Worm (Caenorhabditis elegans) whole organism, L2 larva: Measurements from ENCODE around the gene Y43E12A.2.
A peak's percentile ranks its signal among the peaks of the same experiment; 100 is the strongest.

ENCODE experiments used
- C34F6.9 ChIP-seq: fragments of 150-350 bp; optimal IDR thresholded peaks from 2 replicates; lab custom pipeline; 2014; ENCODE audit warnings: missing biosample characterization, missing genetic modification characterization
- F13H6.1 ChIP-seq: sonication (generic microtip); optimal IDR thresholded peaks from 2 replicates; lab custom pipeline; 2016; ENCODE audit warnings: missing genetic modification characterization, missing compliant biosample characterization
- Y55F3AM.14 ChIP-seq: fragments of 200-800 bp; sonication (Bioruptor generic); optimal IDR thresholded peaks from 2 replicates; lab custom pipeline; 2018; ENCODE audit warnings: mild to moderate bottlenecking, missing genetic modification characterization, missing compliant biosample characterization
- alr-1 ChIP-seq: fragments of 150-350 bp; optimal IDR thresholded peaks from 2 replicates; lab custom pipeline; 2014; ENCODE audit warnings: missing biosample characterization, missing genetic modification characterization
- ama-1 ChIP-seq: fragments of 150-350 bp; optimal IDR thresholded peaks from 2 replicates; lab custom pipeline; 2018; ENCODE audit warnings: inconsistent platforms
- blmp-1 ChIP-seq: sonication (generic microtip); optimal IDR thresholded peaks from 2 replicates; lab custom pipeline; 2017; ENCODE audit warnings: missing genetic modification characterization, mild to moderate bottlenecking, missing compliant biosample characterization, antibody characterized with exemption, moderate library complexity; ENCODE audit not compliant: insufficient read depth
- ceh-16 ChIP-seq: fragments of 150-350 bp; optimal IDR thresholded peaks from 2 replicates; lab custom pipeline; 2014; ENCODE audit warnings: missing biosample characterization, missing genetic modification characterization
- ceh-82 ChIP-seq: fragments of 150-350 bp; optimal IDR thresholded peaks from 2 replicates; lab custom pipeline; 2014; ENCODE audit warnings: missing biosample characterization, missing genetic modification characterization
- crh-2 ChIP-seq: sonication (generic microtip); optimal IDR thresholded peaks from 2 replicates; lab custom pipeline; 2017; ENCODE audit warnings: missing biosample characterization, missing genetic modification characterization
- dmd-4 ChIP-seq: sonication (generic microtip); optimal IDR thresholded peaks from 2 replicates; lab custom pipeline; 2017; ENCODE audit warnings: missing biosample characterization, missing genetic modification characterization
- elt-1 ChIP-seq: fragments of 150-350 bp; optimal IDR thresholded peaks from 2 replicates; lab custom pipeline; 2014; ENCODE audit warnings: missing biosample characterization, missing genetic modification characterization
- elt-3 ChIP-seq: sonication (generic microtip); optimal IDR thresholded peaks from 2 replicates; lab custom pipeline; 2017; ENCODE audit warnings: missing biosample characterization, missing genetic modification characterization
- fos-1 ChIP-seq: fragments of 150-350 bp; optimal IDR thresholded peaks from 2 replicates; lab custom pipeline; 2014; ENCODE audit warnings: missing biosample characterization, missing genetic modification characterization
- lin-11 ChIP-seq: fragments of 150-350 bp; sonication (generic microtip); optimal IDR thresholded peaks from 2 replicates; lab custom pipeline; 2014; ENCODE audit warnings: missing biosample characterization, missing genetic modification characterization, inconsistent platforms, mixed read lengths
- lin-13 ChIP-seq: fragments of 150-350 bp; optimal IDR thresholded peaks from 2 replicates; lab custom pipeline; 2014; ENCODE audit warnings: missing biosample characterization, missing genetic modification reagents, missing genetic modification characterization
- lsy-2 ChIP-seq, 2 experiments: fragments of 150-350 bp in 1 of 2; sonication (generic microtip) in 1 of 2; optimal IDR thresholded peaks; 2 replicates each; lab custom pipeline; 2014 to 2017; ENCODE audit warnings: missing biosample characterization in 2 of 2, missing genetic modification characterization in 2 of 2
- mab-5 ChIP-seq: fragments of 150-350 bp; optimal IDR thresholded peaks from 2 replicates; lab custom pipeline; 2014; ENCODE audit warnings: missing biosample characterization, missing genetic modification characterization
- mbf-1 ChIP-seq: sonication (generic microtip); optimal IDR thresholded peaks from 2 replicates; lab custom pipeline; 2017; ENCODE audit warnings: missing biosample characterization, missing genetic modification characterization
- mdl-1 ChIP-seq, 2 experiments: fragments of 150-350 bp in 1 of 2; sonication (generic microtip) in 1 of 2; optimal IDR thresholded peaks; 2 replicates each; lab custom pipeline; 2017; ENCODE audit warnings: missing biosample characterization in 2 of 2, missing genetic modification characterization in 2 of 2
- nhr-12 ChIP-seq: fragments of 150-350 bp; optimal IDR thresholded peaks from 2 replicates; lab custom pipeline; 2014; ENCODE audit warnings: missing biosample characterization, missing genetic modification characterization
- nhr-129 ChIP-seq: fragments of 150-350 bp; optimal IDR thresholded peaks from 2 replicates; lab custom pipeline; 2014; ENCODE audit warnings: missing biosample characterization, missing genetic modification characterization
- nhr-21 ChIP-seq: fragments of 150-350 bp; optimal IDR thresholded peaks from 2 replicates; lab custom pipeline; 2014; ENCODE audit warnings: missing biosample characterization, missing genetic modification characterization
- nhr-25 ChIP-seq: fragments of 150-350 bp; sonication (generic microtip); optimal IDR thresholded peaks from 3 replicates; lab custom pipeline; 2014; ENCODE audit warnings: missing biosample characterization, missing genetic modification characterization
- nhr-6 ChIP-seq: fragments of 150-350 bp; optimal IDR thresholded peaks from 2 replicates; lab custom pipeline; 2014; ENCODE audit warnings: missing biosample characterization, missing genetic modification characterization
- nhr-77 ChIP-seq: fragments of 150-350 bp; optimal IDR thresholded peaks from 2 replicates; lab custom pipeline; 2014; ENCODE audit warnings: missing biosample characterization, missing genetic modification characterization
- peb-1 ChIP-seq: fragments of 150-350 bp; optimal IDR thresholded peaks from 2 replicates; lab custom pipeline; 2014; ENCODE audit warnings: missing biosample characterization, missing genetic modification characterization
- sem-4 ChIP-seq: fragments of 150-350 bp; optimal IDR thresholded peaks from 2 replicates; lab custom pipeline; 2014; ENCODE audit warnings: missing biosample characterization, missing genetic modification reagents, missing genetic modification characterization
- skn-1 ChIP-seq: sonication (generic microtip); optimal IDR thresholded peaks from 2 replicates; lab custom pipeline; 2017; ENCODE audit warnings: missing biosample characterization, missing genetic modification characterization
- sma-3 ChIP-seq: sonication (generic microtip); optimal IDR thresholded peaks from 2 replicates; lab custom pipeline; 2016; ENCODE audit warnings: missing genetic modification reagents, missing genetic modification characterization, missing compliant biosample characterization
- sma-9 ChIP-seq, 2 experiments: fragments of 150-350 bp in 1 of 2; sonication (generic microtip) in 1 of 2; optimal IDR thresholded peaks; 2 replicates each; lab custom pipeline; 2014 to 2016; ENCODE audit warnings: missing genetic modification characterization in 2 of 2, mild to moderate bottlenecking in 1 of 2, missing biosample characterization in 1 of 2, missing compliant biosample characterization in 1 of 2, missing genetic modification reagents in 1 of 2, moderate library complexity in 1 of 2
- snpc-4 ChIP-seq: fragments of 150-350 bp; optimal IDR thresholded peaks from 2 replicates; lab custom pipeline; 2014; ENCODE audit warnings: missing biosample characterization, missing genetic modification characterization
- zag-1 ChIP-seq: fragments of 150-350 bp; optimal IDR thresholded peaks from 2 replicates; lab custom pipeline; 2014; ENCODE audit warnings: missing biosample characterization, missing genetic modification characterization
- ztf-11 ChIP-seq: sonication (generic microtip); optimal IDR thresholded peaks from 2 replicates; lab custom pipeline; 2017; ENCODE audit warnings: missing biosample characterization, missing genetic modification characterization
- ztf-4 ChIP-seq: fragments of 150-350 bp; optimal IDR thresholded peaks from 2 replicates; lab custom pipeline; 2014; ENCODE audit warnings: missing biosample characterization, missing genetic modification characterization

Y43E12A.2 gene

ce11 chrIV:11009928-11010327, 28.1 kb downstream of the Y43E12A.2 start:
- TF ChIP-seq C34F6.9 (tag; lab: Kevin White, UChicago) (no peak), blmp-1 (tag; lab: Kevin White, UChicago) (no peak), sma-9 (GFP tag; optimal IDR thresholded peaks at IDR 0.05; lab: Kevin White, UChicago) (no peak), sma-9 (tag; optimal IDR thresholded peaks at IDR 0.05; lab: Kevin White, UChicago) (no peak), nhr-12 (no peak), ceh-82 (tag; lab: Kevin White, UChicago) (no peak), sem-4 (tag; lab: Kevin White, UChicago) (no peak), zag-1 (no peak), nhr-6 (tag; lab: Kevin White, UChicago) (no peak), skn-1 (tag; lab: Kevin White, UChicago) (no peak), Y55F3AM.14 (GFP tag; lab: Kevin White, UChicago) (no peak), lin-13 (GFP tag; lab: Kevin White, UChicago) (no peak), crh-2 (tag; lab: Kevin White, UChicago) (no peak), lin-11 (tag; lab: Kevin White, UChicago) (no peak), dmd-4 (tag; lab: Kevin White, UChicago) (no peak), ama-1 (lab: Kevin White, UChicago) (no peak), ztf-11 (tag; lab: Kevin White, UChicago) (no peak), nhr-129 (tag; lab: Kevin White, UChicago) (no peak), ceh-16 (no peak), nhr-77 (tag; lab: Kevin White, UChicago) (no peak), lsy-2 (tag; optimal IDR thresholded peaks at IDR 0.05; lab: Kevin White, UChicago) (no peak)

DNA sequence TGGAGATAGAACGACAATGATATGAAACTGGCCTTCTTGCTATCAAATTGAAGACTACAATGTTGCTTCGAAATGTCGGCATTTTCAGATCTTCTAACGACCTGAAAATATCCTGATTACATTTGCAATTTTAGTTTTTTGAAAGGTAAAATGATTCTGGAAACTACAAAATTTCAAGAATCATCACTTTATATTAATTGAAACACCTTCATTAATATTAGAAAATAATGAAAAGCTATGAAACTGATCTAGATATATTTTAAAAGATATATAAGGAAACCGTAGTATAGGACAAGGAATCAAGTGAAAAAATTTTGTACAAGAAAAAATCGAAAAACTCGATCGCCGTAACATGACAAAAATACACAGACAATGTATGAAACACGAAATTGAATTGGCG, 30.1 kb downstream of the Y43E12A.2 start, which contains the start of gene ndx-9:
Gene ndx-9, minus strand, starts transcription at position 101 of the 400 bp plus-strand sequence.
- TF ChIP-seq mbf-1 (tag; lab: Kevin White, UChicago): no peak

DNA sequence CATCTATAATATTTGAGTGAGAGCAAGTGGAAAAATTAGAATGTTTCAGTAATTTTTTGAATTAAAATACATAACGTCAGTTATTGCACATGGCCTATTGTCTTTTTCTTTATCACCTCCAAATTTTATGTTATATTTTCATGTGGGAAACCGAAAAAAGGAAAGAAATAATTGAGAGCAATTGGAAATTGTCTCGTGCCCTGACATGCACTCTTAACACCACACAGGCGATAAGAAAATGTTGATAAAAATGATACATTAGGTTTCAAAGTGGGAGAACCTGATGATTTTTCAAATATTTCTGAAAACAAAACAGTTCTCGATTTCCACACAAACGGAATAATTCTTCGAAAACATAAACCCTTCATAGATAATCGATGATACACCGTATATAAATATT, 34.0 kb downstream of the Y43E12A.2 start, which contains the start of gene F13H10.3:
Gene F13H10.3, minus strand, starts transcription at position 73 of the 400 bp plus-strand sequence.
- TF ChIP-seq lsy-2 (tag; optimal IDR thresholded peaks at IDR 0.05; lab: Kevin White, UChicago): no peak
- TF ChIP-seq zag-1: no peak
- no peak for TF ChIP-seq blmp-1 (tag; lab: Kevin White, UChicago)
- no peak for TF ChIP-seq ztf-11 (tag; lab: Kevin White, UChicago)
- TF ChIP-seq ceh-16: no peak
- TF ChIP-seq mdl-1 (tag; optimal IDR thresholded peaks at IDR 0.05; lab: Kevin White, UChicago): peak in 1 of 2 experiments; percentile 27
- TF ChIP-seq lin-11 (tag; lab: Kevin White, UChicago): no peak
- TF ChIP-seq sma-9 (GFP tag; optimal IDR thresholded peaks at IDR 0.05; lab: Kevin White, UChicago): peak; percentile 31
- TF ChIP-seq sma-9 (tag; optimal IDR thresholded peaks at IDR 0.05; lab: Kevin White, UChicago): no peak
- no peak for TF ChIP-seq snpc-4 (tag; lab: Kevin White, UChicago)
- no peak for TF ChIP-seq mbf-1 (tag; lab: Kevin White, UChicago)
- TF ChIP-seq sem-4 (tag; lab: Kevin White, UChicago): no peak
- TF ChIP-seq elt-3 (tag; lab: Kevin White, UChicago): no peak
- TF ChIP-seq peb-1 (tag; lab: Kevin White, UChicago): no peak
- TF ChIP-seq fos-1 (tag; lab: Kevin White, UChicago): peak; percentile 59
- no peak for TF ChIP-seq alr-1 (tag; lab: Kevin White, UChicago)
- TF ChIP-seq crh-2 (tag; lab: Kevin White, UChicago): peak; percentile 62
- TF ChIP-seq C34F6.9 (tag; lab: Kevin White, UChicago): no peak
- no peak for TF ChIP-seq mab-5 (tag; lab: Kevin White, UChicago)
- no peak for TF ChIP-seq nhr-21

DNA sequence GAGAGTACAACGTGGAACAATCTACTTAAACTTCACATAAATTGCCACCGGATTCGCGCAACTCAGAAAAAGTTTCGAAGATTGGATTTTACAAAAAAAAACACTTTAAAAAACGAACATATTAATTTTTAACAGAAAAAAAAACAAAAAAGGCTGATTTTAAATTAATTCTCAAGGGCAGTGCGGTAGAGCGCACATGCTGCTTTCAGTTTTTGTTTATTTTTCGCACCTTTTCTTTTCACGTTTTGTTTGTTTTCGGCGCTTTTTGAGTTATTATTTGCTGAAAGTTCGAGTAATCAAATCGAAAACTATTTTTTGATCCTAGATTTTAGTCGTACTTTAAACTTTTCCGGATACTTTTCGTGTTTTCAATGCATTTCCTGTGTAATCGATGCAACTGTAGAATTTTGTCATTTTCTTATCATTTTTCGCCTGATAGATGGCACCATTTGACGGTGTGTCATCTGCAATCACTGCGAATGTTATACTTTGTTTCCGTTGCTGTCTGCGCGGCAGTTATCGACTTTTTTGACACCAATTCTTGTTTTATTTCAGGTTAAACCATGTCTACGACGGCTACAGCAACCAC, 38.2 kb downstream of the Y43E12A.2 start, which contains the start of gene F13H10.8:
Gene F13H10.8, plus strand, starts transcription at position 556 of the 589 bp plus-strand sequence.
- TF ChIP-seq nhr-25: peak; percentile 0
- no peak for TF ChIP-seq ama-1 (lab: Kevin White, UChicago)
- TF ChIP-seq F13H6.1 (tag; lab: Kevin White, UChicago): peak; percentile 33
- peak in 1 of 2 experiments; percentile 42 for TF ChIP-seq lsy-2 (tag; optimal IDR thresholded peaks at IDR 0.05; lab: Kevin White, UChicago)
- TF ChIP-seq sma-3 (GFP tag; lab: Kevin White, UChicago): peak; percentile 6
- peak; percentile 27 for TF ChIP-seq lin-13 (GFP tag; lab: Kevin White, UChicago)
- TF ChIP-seq nhr-6 (tag; lab: Kevin White, UChicago): no peak
- TF ChIP-seq elt-1 (tag; lab: Kevin White, UChicago): no peak
- TF ChIP-seq crh-2 (tag; lab: Kevin White, UChicago): peak; percentile 48
- TF ChIP-seq C34F6.9 (tag; lab: Kevin White, UChicago): peak; percentile 80
- TF ChIP-seq fos-1 (tag; lab: Kevin White, UChicago): peak; percentile 93
- no peak for TF ChIP-seq ceh-82 (tag; lab: Kevin White, UChicago)
- no peak for TF ChIP-seq mab-5 (tag; lab: Kevin White, UChicago)
- peak; percentile 17 for TF ChIP-seq nhr-129 (tag; lab: Kevin White, UChicago)
- TF ChIP-seq ztf-4 (tag; lab: Kevin White, UChicago): no peak
- TF ChIP-seq, all 48 proteins: peak for 9
